Worm (Caenorhabditis elegans): ENCODE data around the gene icd-1.

- TF ChIP-seq lin-14 (GFP tag; optimal IDR thresholded peaks at IDR 0.05) = no peak
- TF ChIP-seq nhr-237 (tag; optimal IDR thresholded peaks at IDR 0.05) = no peak
- no peak for TF ChIP-seq egl-27 (tag; optimal IDR thresholded peaks at IDR 0.05)
- TF ChIP-seq ztf-11 (tag; optimal IDR thresholded peaks at IDR 0.05) = no peak
- TF ChIP-seq sptf-1 (tag; optimal IDR thresholded peaks at IDR 0.05) = no peak
- TF ChIP-seq nhr-11 (tag; optimal IDR thresholded peaks at IDR 0.05) = no peak
- TF ChIP-seq nhr-77 (tag; optimal IDR thresholded peaks at IDR 0.05) = no peak
- TF ChIP-seq lin-39 (tag; optimal IDR thresholded peaks at IDR 0.05) = no peak
- no peak for TF ChIP-seq mdl-1 (tag; optimal IDR thresholded peaks at IDR 0.05)
Measured at ce11 chrII:6630811-6631210, 42.4 kb upstream of the icd-1 start, which contains the start of gene T19D12.4.

Measured in whole organism, L1 larva.